Worm (Caenorhabditis elegans) whole organism, L4/young adult: ENCODE results near the gene pcyt-1.

Experiments used
- W03F9.2 ChIP-seq: fragments of 150-350 bp; optimal IDR thresholded peaks from 2 replicates; lab custom pipeline; 2014; ENCODE audit warnings: missing biosample characterization, missing genetic modification characterization
- dao-5 ChIP-seq: sonication (generic microtip); optimal IDR thresholded peaks from 2 replicates; lab custom pipeline; 2016; ENCODE audit warnings: missing genotype, missing genetic modification characterization, moderate library complexity, missing compliant biosample characterization

DNA sequence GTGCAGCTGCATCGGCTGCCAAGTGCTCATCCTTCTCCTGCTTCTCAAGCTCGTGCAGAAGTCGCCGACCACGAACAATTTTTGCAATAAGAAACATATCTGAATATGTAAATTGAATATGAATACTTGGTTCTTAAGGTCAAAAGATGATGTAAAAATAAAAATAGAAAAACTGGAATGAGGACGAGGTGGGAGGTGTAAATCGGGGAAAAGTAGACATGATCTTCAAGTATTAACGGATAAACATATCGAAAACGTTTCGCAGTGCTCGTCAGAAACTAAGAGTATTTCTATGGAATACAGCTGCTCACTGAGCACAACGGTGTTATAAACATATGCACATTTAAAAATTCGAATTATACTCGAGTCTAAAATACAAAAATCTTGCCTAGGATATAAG lies 32.1 kb upstream of the pcyt-1 start, which contains the start of gene glb-16:
- TF ChIP-seq W03F9.2 (tag; lab: Kevin White, UChicago), result no peak
- no peak for TF ChIP-seq dao-5 (tag; lab: Kevin White, UChicago)
